Worm (Caenorhabditis elegans): ENCODE results near the gene nhr-239.

DNA sequence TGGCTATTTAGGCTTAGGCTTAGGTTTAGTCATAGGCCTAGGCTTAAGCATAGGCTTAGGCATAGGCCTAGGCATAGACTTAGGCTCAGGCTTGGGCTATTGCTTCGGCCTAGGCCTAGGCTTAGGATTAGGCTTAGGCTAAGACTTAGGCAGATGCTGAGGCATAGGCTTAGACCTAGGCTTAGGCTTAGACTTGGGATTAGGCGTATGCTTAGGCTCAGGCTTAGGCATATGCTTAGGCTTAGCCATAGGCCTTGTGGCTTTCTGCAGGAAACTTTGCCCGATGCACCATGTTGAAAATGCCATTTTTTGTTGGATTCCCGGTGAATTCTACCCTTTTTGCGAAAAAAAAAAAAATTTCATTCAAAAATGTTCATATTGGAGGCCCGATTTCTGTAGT, 16.5 kb downstream of the nhr-239 start:
- TF ChIP-seq ztf-11 (tag; optimal IDR thresholded peaks at IDR 0.05), result no peak
- TF ChIP-seq egl-27 (tag; optimal IDR thresholded peaks at IDR 0.05), result no peak
